Worm (Caenorhabditis elegans): ENCODE results near the gene F38B6.3.
A peak's percentile ranks its signal among the peaks of the same experiment; 100 is the strongest.

DNA sequence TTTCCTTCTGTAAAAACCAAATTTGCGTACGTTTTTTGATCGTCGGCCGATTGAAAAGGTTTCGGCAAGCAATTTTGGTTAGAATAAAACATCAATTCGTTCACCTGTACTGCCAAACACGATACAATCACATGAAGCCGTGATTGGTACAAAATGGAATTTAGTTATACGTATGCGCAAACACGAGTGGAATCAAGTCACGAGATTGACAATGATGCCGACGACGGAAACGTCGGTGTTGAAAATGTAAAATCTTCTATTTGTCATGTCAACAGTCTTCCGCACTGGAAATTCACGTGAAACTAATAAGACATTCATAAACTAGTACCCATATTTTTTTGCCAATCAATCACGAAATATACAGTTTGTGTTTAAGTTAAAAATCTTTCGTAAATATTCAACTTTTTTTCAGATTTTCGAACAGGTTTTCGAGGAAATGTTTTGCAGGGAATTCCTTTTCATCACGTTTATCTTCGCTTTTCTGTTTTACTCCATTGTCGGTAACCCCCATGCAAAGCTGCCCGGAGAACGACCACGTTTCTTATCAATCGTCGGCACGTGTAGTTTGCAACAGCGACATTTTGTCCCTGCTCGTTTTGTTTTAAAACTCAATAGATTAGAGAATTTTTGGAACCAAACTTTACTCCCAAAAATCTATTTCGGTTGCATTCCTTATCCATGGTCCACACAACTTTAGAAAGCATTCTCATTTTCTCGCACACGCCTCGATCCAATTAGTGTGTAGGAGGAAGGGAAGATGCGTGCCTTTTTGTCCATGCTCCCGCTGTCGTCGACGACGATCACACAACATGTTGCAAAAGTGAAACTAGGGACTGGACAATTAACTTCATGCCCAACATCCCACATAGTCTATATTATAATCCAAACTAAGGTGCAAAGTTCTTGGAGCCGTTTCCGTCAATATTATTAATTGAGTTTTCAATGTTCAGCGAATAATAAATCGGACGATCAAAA, 45.9 kb downstream of the F38B6.3 start:
- TF ChIP-seq zag-1 (tag; optimal IDR thresholded peaks at IDR 0.05) (peak; percentile 38), gmeb-1 (tag; optimal IDR thresholded peaks at IDR 0.05) (peak; percentile 28)
